Worm (Caenorhabditis elegans) whole organism, young adult: Measurements from ENCODE around the gene eas-1.

Experiments
- ceh-79 ChIP-seq: sonication (generic microtip); optimal IDR thresholded peaks from 2 replicates; lab custom pipeline; 2017; ENCODE audit warnings: mild to moderate bottlenecking, missing genetic modification characterization, missing compliant biosample characterization
- nhr-80 ChIP-seq: sonication (generic microtip); optimal IDR thresholded peaks from 2 replicates; lab custom pipeline; 2016; ENCODE audit warnings: missing genetic modification characterization, missing compliant biosample characterization

DNA sequence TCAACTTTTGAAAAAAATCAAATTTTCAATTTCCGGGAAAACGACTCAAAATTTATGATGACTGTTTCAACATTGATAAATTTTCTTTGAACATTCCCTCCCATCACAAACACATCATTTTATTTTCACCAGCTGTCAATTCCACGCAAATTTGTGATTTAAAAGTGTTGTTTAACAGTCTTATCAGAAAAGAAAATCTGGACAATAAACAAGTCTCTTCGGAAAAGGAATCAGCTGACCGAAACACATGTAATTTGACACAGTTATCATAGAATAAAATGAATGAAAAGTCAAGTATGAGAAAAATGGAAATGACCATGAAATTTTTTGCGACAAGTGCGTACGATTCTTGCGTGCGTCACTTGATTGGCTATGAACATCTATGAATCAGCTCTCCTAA lies 28.9 kb downstream of the eas-1 start:
- no peak for TF ChIP-seq ceh-79
- TF ChIP-seq nhr-80 (tag; lab: Kevin White, UChicago) = peak; percentile 85
